Worm (Caenorhabditis elegans) whole organism, early embryonic: ENCODE results near the gene prp-21.

Experiments
- B0310.2 ChIP-seq: sonication (generic microtip); optimal IDR thresholded peaks from 2 replicates; lab custom pipeline; 2016; ENCODE audit warnings: mild to moderate bottlenecking, missing genetic modification characterization, missing compliant biosample characterization
- F13C5.2 ChIP-seq: sonication (generic microtip); optimal IDR thresholded peaks from 2 replicates; lab custom pipeline; 2017; ENCODE audit warnings: mild to moderate bottlenecking, missing genetic modification characterization, inconsistent platforms, missing compliant biosample characterization
- aly-1 ChIP-seq: sonication (generic microtip); optimal IDR thresholded peaks from 2 replicates; lab custom pipeline; 2016; ENCODE audit warnings: missing genetic modification characterization, missing compliant biosample characterization
- ama-1 ChIP-seq: fragments of 150-350 bp; optimal IDR thresholded peaks from 2 replicates; lab custom pipeline; 2014
- ceh-13 ChIP-seq: fragments of 200-800 bp; sonication (Bioruptor generic); optimal IDR thresholded peaks from 2 replicates; lab custom pipeline; 2018; ENCODE audit warnings: mild to moderate bottlenecking, missing genetic modification characterization, missing compliant biosample characterization
- ceh-36 ChIP-seq: sonication (generic microtip); optimal IDR thresholded peaks from 2 replicates; lab custom pipeline; 2016; ENCODE audit warnings: missing genetic modification characterization, inconsistent platforms, missing compliant biosample characterization
- ets-7 ChIP-seq: sonication (generic microtip); optimal IDR thresholded peaks from 2 replicates; lab custom pipeline; 2016; ENCODE audit warnings: missing genotype, missing genetic modification characterization, missing compliant biosample characterization
- flt-1 ChIP-seq: fragments of 200-800 bp; sonication (Bioruptor generic); IDR thresholded peaks from 2 replicates; pipeline ENCODE4 v1.3.6; 2022; ENCODE audit warnings: missing genetic modification characterization, missing compliant biosample characterization
- hmbx-1 ChIP-seq: sonication (generic microtip); optimal IDR thresholded peaks from 2 replicates; lab custom pipeline; 2016; ENCODE audit warnings: mild to moderate bottlenecking, missing genetic modification characterization, missing compliant biosample characterization
- hmg-4 ChIP-seq: fragments of 200-800 bp; sonication (Bioruptor generic); optimal IDR thresholded peaks from 2 replicates; lab custom pipeline; 2018; ENCODE audit warnings: mild to moderate bottlenecking, missing genetic modification characterization, missing compliant biosample characterization
- hnd-1 ChIP-seq: sonication (generic microtip); optimal IDR thresholded peaks from 2 replicates; lab custom pipeline; 2016; ENCODE audit warnings: missing genetic modification characterization, missing compliant biosample characterization
- pes-1 ChIP-seq: fragments of 200-800 bp; sonication (Bioruptor generic); IDR thresholded peaks from 2 replicates; pipeline ENCODE4 v1.3.6; 2022; ENCODE audit warnings: missing genetic modification reagents, missing genetic modification characterization, missing compliant biosample characterization
- scrt-1 ChIP-seq: fragments of 200-800 bp; sonication (Bioruptor generic); IDR thresholded peaks from 2 replicates; pipeline ENCODE4 v1.3.6; 2022; ENCODE audit warnings: missing genetic modification characterization, missing compliant biosample characterization
- sea-1 ChIP-seq: fragments of 200-800 bp; sonication (Bioruptor generic); conservative IDR thresholded peaks from 2 replicates; pipeline ENCODE4 v1.3.6; 2022; ENCODE audit warnings: missing genetic modification characterization, missing compliant biosample characterization
- tbx-11 ChIP-seq: fragments of 200-800 bp; sonication (Bioruptor generic); IDR thresholded peaks from 2 replicates; pipeline ENCODE4 v1.3.6; 2022; ENCODE audit warnings: missing genetic modification characterization, missing compliant biosample characterization
- tbx-37 ChIP-seq: fragments of 200-800 bp; sonication (Bioruptor generic); conservative IDR thresholded peaks from 2 replicates; pipeline ENCODE4 v1.3.6; 2022; ENCODE audit warnings: missing genetic modification reagents, missing genetic modification characterization, missing compliant biosample characterization
- tra-4 ChIP-seq: sonication (generic microtip); optimal IDR thresholded peaks from 2 replicates; lab custom pipeline; 2017; ENCODE audit warnings: missing genetic modification characterization, missing compliant biosample characterization

prp-21 gene

DNA sequence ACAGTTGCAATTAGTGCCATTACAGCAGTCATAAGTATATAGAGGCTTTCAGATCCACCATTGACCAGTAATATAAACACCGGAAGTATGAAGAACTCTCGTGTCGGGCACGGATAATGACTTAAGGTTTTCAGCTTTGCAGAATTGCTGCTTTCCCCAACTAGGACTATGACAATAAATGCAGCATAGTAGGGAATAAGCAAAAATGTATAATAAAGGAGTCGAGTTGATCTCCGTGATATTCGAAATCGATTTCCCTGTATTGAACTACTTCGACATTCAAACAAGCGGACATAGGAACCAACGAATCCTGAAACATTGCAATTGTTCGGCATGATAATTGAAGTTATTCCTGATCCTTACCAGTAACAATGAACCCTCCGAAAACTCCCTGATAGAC is 23.9 kb downstream of the prp-21 start:
- no peak for TF ChIP-seq tbx-37 (GFP tag; lab: Robert Waterston, UW)
- no peak for TF ChIP-seq ceh-36 (tag; lab: Kevin White, UChicago)
- no peak for TF ChIP-seq hnd-1 (tag; lab: Kevin White, UChicago)
- no peak for TF ChIP-seq aly-1
- TF ChIP-seq ama-1 (lab: Kevin White, UChicago), result no peak
- TF ChIP-seq ceh-13, result no peak
- TF ChIP-seq scrt-1 (GFP tag; lab: Robert Waterston, UW), result no peak
- no peak for TF ChIP-seq tbx-11 (GFP tag; lab: Robert Waterston, UW)
- TF ChIP-seq hmbx-1 (tag; lab: Kevin White, UChicago), result no peak
- TF ChIP-seq pes-1, result no peak
- no peak for TF ChIP-seq sea-1 (GFP tag; lab: Robert Waterston, UW)

DNA sequence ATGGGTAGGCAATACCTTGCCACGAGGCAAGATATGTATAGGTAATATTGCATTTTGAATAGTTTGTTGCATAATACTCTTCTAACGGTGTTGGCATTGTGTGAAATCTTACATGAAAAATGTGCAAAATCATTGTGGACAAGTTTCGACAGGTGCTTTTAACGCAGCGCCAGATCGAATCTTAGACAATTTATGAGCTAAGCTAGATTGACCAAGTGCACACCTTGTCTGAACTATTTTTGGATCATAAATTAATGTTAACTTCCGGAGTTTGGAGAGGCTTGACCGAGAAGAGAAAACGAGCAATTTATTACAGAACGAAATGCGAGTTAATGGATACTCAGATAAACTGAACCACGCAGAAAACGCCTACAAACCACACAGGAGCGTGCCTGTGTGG is 24.6 kb downstream of the prp-21 start, which contains the start of gene srh-105:
srh-105 (minus strand) TSS at position 101 of the 400 bp plus-strand sequence.
- TF ChIP-seq hmg-4 (GFP tag; lab: Kevin White, UChicago), result no peak
- TF ChIP-seq pes-1, result no peak
- no peak for TF ChIP-seq ama-1 (lab: Kevin White, UChicago)
- TF ChIP-seq scrt-1 (GFP tag; lab: Robert Waterston, UW), result no peak
- no peak for TF ChIP-seq aly-1
- no peak for TF ChIP-seq tbx-11 (GFP tag; lab: Robert Waterston, UW)
- TF ChIP-seq F13C5.2, result no peak
- TF ChIP-seq hmbx-1 (tag; lab: Kevin White, UChicago), result no peak
- TF ChIP-seq tra-4, result no peak
- no peak for TF ChIP-seq ets-7
- no peak for TF ChIP-seq sea-1 (GFP tag; lab: Robert Waterston, UW)
- no peak for TF ChIP-seq hnd-1 (tag; lab: Kevin White, UChicago)
- no peak for TF ChIP-seq ceh-13
- TF ChIP-seq tbx-37 (GFP tag; lab: Robert Waterston, UW), result no peak
- no peak for TF ChIP-seq ceh-36 (tag; lab: Kevin White, UChicago)
- TF ChIP-seq flt-1 (GFP tag; lab: Robert Waterston, UW), result no peak
- no peak for TF ChIP-seq B0310.2 (tag; lab: Kevin White, UChicago)

ce11 chrII:511968-512367 is 27.3 kb downstream of the prp-21 start:
- no peak for TF ChIP-seq ets-7
- TF ChIP-seq B0310.2 (tag; lab: Kevin White, UChicago), result no peak
- no peak for TF ChIP-seq pes-1
- TF ChIP-seq hmbx-1 (tag; lab: Kevin White, UChicago), result no peak
- TF ChIP-seq flt-1 (GFP tag; lab: Robert Waterston, UW), result no peak
- TF ChIP-seq tbx-11 (GFP tag; lab: Robert Waterston, UW), result no peak
- TF ChIP-seq F13C5.2, result no peak
- TF ChIP-seq scrt-1 (GFP tag; lab: Robert Waterston, UW), result no peak
- TF ChIP-seq ceh-13, result no peak
- no peak for TF ChIP-seq aly-1
- no peak for TF ChIP-seq ama-1 (lab: Kevin White, UChicago)
- TF ChIP-seq hnd-1 (tag; lab: Kevin White, UChicago), result no peak
- no peak for TF ChIP-seq ceh-36 (tag; lab: Kevin White, UChicago)
- no peak for TF ChIP-seq tbx-37 (GFP tag; lab: Robert Waterston, UW)

ce11 chrII:512630-513029 is 28.0 kb downstream of the prp-21 start:
- TF ChIP-seq hnd-1 (tag; lab: Kevin White, UChicago), result no peak
- no peak for TF ChIP-seq aly-1

ce11 chrII:515765-516164 is 31.1 kb downstream of the prp-21 start, which contains the start of gene mab-9:
mab-9 (plus strand) TSS chrII:516024.
- TF ChIP-seq ceh-36 (tag; lab: Kevin White, UChicago) (no peak), sea-1 (GFP tag; lab: Robert Waterston, UW) (no peak), hmbx-1 (tag; lab: Kevin White, UChicago) (no peak), tbx-11 (GFP tag; lab: Robert Waterston, UW) (no peak), pes-1 (no peak), hmg-4 (GFP tag; lab: Kevin White, UChicago) (no peak), hnd-1 (tag; lab: Kevin White, UChicago) (no peak), flt-1 (GFP tag; lab: Robert Waterston, UW) (no peak), F13C5.2 (no peak), ets-7 (no peak), tbx-37 (GFP tag; lab: Robert Waterston, UW) (no peak)

ce11 chrII:521720-522119 is 37.1 kb downstream of the prp-21 start:
- no peak for TF ChIP-seq tbx-11 (GFP tag; lab: Robert Waterston, UW)
- no peak for TF ChIP-seq hmg-4 (GFP tag; lab: Kevin White, UChicago)
- TF ChIP-seq ets-7, result no peak
- no peak for TF ChIP-seq flt-1 (GFP tag; lab: Robert Waterston, UW)
- TF ChIP-seq sea-1 (GFP tag; lab: Robert Waterston, UW), result no peak
- no peak for TF ChIP-seq B0310.2 (tag; lab: Kevin White, UChicago)
- no peak for TF ChIP-seq ceh-13

DNA sequence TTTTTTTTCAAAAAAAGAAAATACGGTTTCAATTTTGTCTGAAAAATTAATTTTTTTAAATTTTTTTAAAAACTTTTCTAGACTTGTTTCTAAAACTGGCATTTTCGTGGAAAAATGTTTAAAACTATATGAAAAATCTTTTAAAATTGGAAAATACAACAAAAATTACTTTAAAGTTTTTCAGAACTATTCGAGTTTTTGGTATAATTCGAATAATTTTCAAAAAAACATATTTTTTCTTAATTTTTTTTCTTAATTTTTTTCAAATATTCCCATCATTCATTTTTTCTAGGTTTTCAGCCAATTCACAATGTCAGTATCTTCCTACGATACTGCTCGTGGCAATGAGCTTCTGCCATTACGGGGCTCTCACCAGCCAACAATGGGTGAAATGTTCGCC is 37.6 kb downstream of the prp-21 start, which contains the start of gene slc-36.2:
slc-36.2 (plus strand) TSS at position 301 of the 400 bp plus-strand sequence.
- no peak for TF ChIP-seq flt-1 (GFP tag; lab: Robert Waterston, UW)

- TF ChIP-seq hnd-1 (tag; lab: Kevin White, UChicago) (no peak), hmbx-1 (tag; lab: Kevin White, UChicago) (no peak), sea-1 (GFP tag; lab: Robert Waterston, UW) (no peak), tbx-11 (GFP tag; lab: Robert Waterston, UW) (no peak), tbx-37 (GFP tag; lab: Robert Waterston, UW) (no peak), ceh-13 (no peak), ama-1 (lab: Kevin White, UChicago) (no peak), F13C5.2 (no peak), flt-1 (GFP tag; lab: Robert Waterston, UW) (no peak), hmg-4 (GFP tag; lab: Kevin White, UChicago) (no peak), pes-1 (no peak), B0310.2 (tag; lab: Kevin White, UChicago) (no peak)
Measured at ce11 chrII:526375-526774, 41.7 kb downstream of the prp-21 start, which contains the start of gene lgc-34. lgc-34 (plus strand) TSS chrII:526574.
